Worm (Caenorhabditis elegans) whole organism, L4 larva: ENCODE measurements around the gene fbxa-81.

Experiments used
- F10B5.3 ChIP-seq: sonication (generic microtip); optimal IDR thresholded peaks from 2 replicates; lab custom pipeline; 2016; ENCODE audit warnings: mild to moderate bottlenecking, missing genetic modification characterization, missing compliant biosample characterization
- F37D6.2 ChIP-seq: sonication (generic microtip); optimal IDR thresholded peaks from 2 replicates; lab custom pipeline; 2016; ENCODE audit warnings: mild to moderate bottlenecking, missing genetic modification characterization, missing compliant biosample characterization
- F44E2.7 ChIP-seq: fragments of 200-800 bp; sonication (Bioruptor generic); IDR thresholded peaks from 2 replicates; pipeline ENCODE4 v2.1.2; 2022; ENCODE audit warnings: missing genetic modification characterization, missing compliant biosample characterization
- Y105C5A.15 ChIP-seq: fragments of 200-800 bp; sonication (Bioruptor generic); IDR thresholded peaks from 2 replicates; pipeline ENCODE4 v1.3.6; 2022; ENCODE audit warnings: missing genetic modification characterization, missing compliant biosample characterization
- Y5F2A.4 ChIP-seq: fragments of 200-800 bp; sonication (Bioruptor generic); optimal IDR thresholded peaks from 2 replicates; lab custom pipeline; 2018; ENCODE audit warnings: mild to moderate bottlenecking, missing genetic modification characterization, missing compliant biosample characterization
- ZK337.2 ChIP-seq: fragments of 200-800 bp; sonication (Bioruptor generic); IDR thresholded peaks from 2 replicates; pipeline ENCODE4 v1.3.6; 2022; ENCODE audit warnings: missing genetic modification reagents, missing genetic modification characterization, missing compliant biosample characterization
- aly-2 ChIP-seq: sonication (generic microtip); optimal IDR thresholded peaks from 2 replicates; lab custom pipeline; 2018; ENCODE audit warnings: missing biosample characterization, missing genetic modification characterization
- arid-1 ChIP-seq: fragments of 200-800 bp; sonication (Bioruptor generic); conservative IDR thresholded peaks from 2 replicates; pipeline ENCODE4 v1.3.6; 2022; ENCODE audit warnings: missing genetic modification reagents, missing genetic modification characterization, missing compliant biosample characterization
- ceh-20 ChIP-seq: fragments of 200-800 bp; sonication (Bioruptor generic); IDR thresholded peaks from 2 replicates; pipeline ENCODE4 v1.3.6; 2022; ENCODE audit warnings: missing genetic modification reagents, missing genetic modification characterization, missing compliant biosample characterization
- ceh-28 ChIP-seq: fragments of 150-350 bp; optimal IDR thresholded peaks from 2 replicates; lab custom pipeline; 2014; ENCODE audit warnings: missing biosample characterization, missing genetic modification reagents, missing genetic modification characterization
- cey-2 ChIP-seq: sonication (generic microtip); optimal IDR thresholded peaks from 3 replicates; lab custom pipeline; 2017; ENCODE audit warnings: missing genetic modification characterization, mild to moderate bottlenecking, missing compliant biosample characterization, antibody characterized with exemption, borderline replicate concordance; ENCODE audit not compliant: insufficient read depth
- ctbp-1 ChIP-seq: fragments of 200-800 bp; sonication (Bioruptor generic); IDR thresholded peaks from 2 replicates; pipeline ENCODE4 v1.3.6; 2022; ENCODE audit warnings: missing genetic modification reagents, missing genetic modification characterization, missing compliant biosample characterization
- daf-19 ChIP-seq: fragments of 200-800 bp; sonication (Bioruptor generic); conservative IDR thresholded peaks from 2 replicates; pipeline ENCODE4 v1.3.6; 2022; ENCODE audit warnings: missing genetic modification characterization, missing compliant biosample characterization
- dmd-9 ChIP-seq: fragments of 200-800 bp; sonication (Bioruptor generic); IDR thresholded peaks from 2 replicates; pipeline ENCODE4 v1.3.6; 2022; ENCODE audit warnings: missing genetic modification reagents, missing genetic modification characterization, missing compliant biosample characterization
- egl-43 ChIP-seq: fragments of 200-800 bp; sonication (Bioruptor generic); IDR thresholded peaks from 2 replicates; pipeline ENCODE4 v1.3.6; 2022; ENCODE audit warnings: missing genetic modification reagents, missing genetic modification characterization, missing compliant biosample characterization
- gei-8 ChIP-seq: fragments of 200-800 bp; sonication (Bioruptor generic); optimal IDR thresholded peaks from 2 replicates; lab custom pipeline; 2018; ENCODE audit warnings: mild to moderate bottlenecking, missing genetic modification characterization, missing compliant biosample characterization
- hif-1 ChIP-seq, 2 experiments: sonication (generic microtip); optimal IDR thresholded peaks; 2 replicates each; lab custom pipeline; 2016 to 2017; ENCODE audit warnings: missing compliant biosample characterization in 2 of 2, missing genetic modification characterization in 2 of 2, missing genetic modification reagents in 2 of 2, missing genotype in 2 of 2, mild to moderate bottlenecking in 1 of 2
- hlh-30 ChIP-seq: sonication (generic microtip); optimal IDR thresholded peaks from 2 replicates; lab custom pipeline; 2017; ENCODE audit warnings: antibody characterized with exemption, mild to moderate bottlenecking, missing genetic modification characterization, missing compliant biosample characterization; ENCODE audit not compliant: insufficient read depth
- hmg-1.1 ChIP-seq: fragments of 200-800 bp; sonication (Bioruptor generic); IDR thresholded peaks from 2 replicates; pipeline ENCODE4 v1.3.6; 2022; ENCODE audit warnings: missing genetic modification reagents, missing genetic modification characterization, missing compliant biosample characterization
- jun-1 ChIP-seq: fragments of 150-350 bp; optimal IDR thresholded peaks from 2 replicates; lab custom pipeline; 2014; ENCODE audit warnings: missing biosample characterization, missing genetic modification reagents, missing genetic modification characterization
- lim-7 ChIP-seq: fragments of 200-800 bp; sonication (Bioruptor generic); IDR thresholded peaks from 2 replicates; pipeline ENCODE4 v1.3.6; 2022; ENCODE audit warnings: missing genetic modification characterization, missing compliant biosample characterization
- lin-1 ChIP-seq: fragments of 200-800 bp; sonication (Bioruptor generic); IDR thresholded peaks from 2 replicates; pipeline ENCODE4 v1.3.6; 2022; ENCODE audit warnings: missing genetic modification reagents, missing genetic modification characterization, missing compliant biosample characterization
- lin-15B ChIP-seq: fragments of 150-350 bp; sonication (generic microtip); optimal IDR thresholded peaks from 3 replicates; lab custom pipeline; 2014; ENCODE audit warnings: missing biosample characterization, missing genetic modification characterization
- lin-29 ChIP-seq: fragments of 200-800 bp; sonication (Bioruptor generic); IDR thresholded peaks from 2 replicates; pipeline ENCODE4 v1.3.6; 2022; ENCODE audit warnings: missing genetic modification reagents, missing genetic modification characterization, missing compliant biosample characterization
- lir-3 ChIP-seq: sonication (generic microtip); optimal IDR thresholded peaks from 2 replicates; lab custom pipeline; 2016; ENCODE audit warnings: mild to moderate bottlenecking, missing genetic modification characterization, missing compliant biosample characterization
- mdl-1 ChIP-seq, 2 experiments: fragments of 150-350 bp in 1 of 2; sonication (generic microtip) in 1 of 2; optimal IDR thresholded peaks; 2 replicates each; lab custom pipeline; 2014 to 2017; ENCODE audit warnings: missing biosample characterization in 2 of 2, missing genetic modification characterization in 2 of 2
- mep-1 ChIP-seq: fragments of 150-350 bp; sonication (generic microtip); optimal IDR thresholded peaks from 3 replicates; lab custom pipeline; 2014; ENCODE audit warnings: missing biosample characterization, missing genetic modification characterization
- mxl-2 ChIP-seq: fragments of 200-800 bp; sonication (Bioruptor generic); conservative IDR thresholded peaks from 2 replicates; pipeline ENCODE4 v1.3.6; 2022; ENCODE audit warnings: missing genetic modification reagents, missing genetic modification characterization, missing compliant biosample characterization
- nhr-237 ChIP-seq: sonication (generic microtip); optimal IDR thresholded peaks from 2 replicates; lab custom pipeline; 2017; ENCODE audit warnings: missing biosample characterization, missing genetic modification characterization
- nhr-25 ChIP-seq: sonication (generic microtip); optimal IDR thresholded peaks from 2 replicates; lab custom pipeline; 2017; ENCODE audit warnings: missing genetic modification characterization, mild to moderate bottlenecking, missing compliant biosample characterization, antibody characterized with exemption, moderate library complexity, borderline replicate concordance; ENCODE audit not compliant: insufficient read depth
- nhr-28 ChIP-seq: fragments of 150-350 bp; optimal IDR thresholded peaks from 2 replicates; lab custom pipeline; 2014; ENCODE audit warnings: missing biosample characterization, missing genetic modification characterization
- nhr-42 ChIP-seq: fragments of 200-800 bp; sonication (Bioruptor generic); IDR thresholded peaks from 2 replicates; pipeline ENCODE4 v1.3.6; 2022; ENCODE audit warnings: missing genetic modification characterization, missing compliant biosample characterization
- nhr-6 ChIP-seq: fragments of 150-350 bp; optimal IDR thresholded peaks from 2 replicates; lab custom pipeline; 2014; ENCODE audit warnings: missing biosample characterization, missing genetic modification characterization
- nhr-77 ChIP-seq: fragments of 150-350 bp; optimal IDR thresholded peaks from 2 replicates; lab custom pipeline; 2014; ENCODE audit warnings: missing biosample characterization, missing genetic modification characterization
- pha-4 ChIP-seq, 2 experiments: fragments of 150-350 bp in 1 of 2; fragments of 200-800 bp in 1 of 2; sonication (Bioruptor generic) in 1 of 2; IDR thresholded peaks in 1 of 2; optimal IDR thresholded peaks in 1 of 2; 2 replicates each; pipeline versions ENCODE4 v1.3.6 to Lab custom; 2014 to 2022; ENCODE audit warnings: missing genetic modification characterization in 2 of 2, missing genetic modification reagents in 2 of 2, missing biosample characterization in 1 of 2, missing compliant biosample characterization in 1 of 2
- pqm-1 ChIP-seq: sonication (generic microtip); optimal IDR thresholded peaks from 2 replicates; lab custom pipeline; 2017; ENCODE audit warnings: missing biosample characterization, missing genetic modification characterization
- snpc-1.2 ChIP-seq: fragments of 200-800 bp; sonication (Bioruptor generic); IDR thresholded peaks from 2 replicates; pipeline ENCODE4 v1.3.6; 2022; ENCODE audit warnings: missing genetic modification reagents, missing genetic modification characterization, missing compliant biosample characterization
- snpc-4 ChIP-seq: fragments of 150-350 bp; optimal IDR thresholded peaks from 2 replicates; lab custom pipeline; 2014; ENCODE audit warnings: missing biosample characterization, missing genetic modification characterization
- spr-1 ChIP-seq: sonication (generic microtip); optimal IDR thresholded peaks from 2 replicates; lab custom pipeline; 2016; ENCODE audit warnings: mild to moderate bottlenecking, missing genetic modification characterization, missing compliant biosample characterization
- spr-3 ChIP-seq: fragments of 200-800 bp; sonication (Bioruptor generic); optimal IDR thresholded peaks from 2 replicates; lab custom pipeline; 2018; ENCODE audit warnings: mild to moderate bottlenecking, missing genetic modification characterization, missing compliant biosample characterization
- tag-97 ChIP-seq: fragments of 200-800 bp; sonication (Bioruptor generic); IDR thresholded peaks from 2 replicates; pipeline ENCODE4 v1.3.6; 2022; ENCODE audit warnings: missing genetic modification characterization, missing compliant biosample characterization
- tra-1 ChIP-seq: fragments of 200-800 bp; sonication (Bioruptor generic); IDR thresholded peaks from 2 replicates; pipeline ENCODE4 v1.3.6; 2022; ENCODE audit warnings: missing genetic modification reagents, missing genetic modification characterization, missing compliant biosample characterization
- vab-7 ChIP-seq: fragments of 200-800 bp; sonication (Bioruptor generic); IDR thresholded peaks from 2 replicates; pipeline ENCODE4 v1.3.6; 2022; ENCODE audit warnings: missing genetic modification reagents, missing genetic modification characterization, missing compliant biosample characterization
- zag-1 ChIP-seq: fragments of 150-350 bp; optimal IDR thresholded peaks from 2 replicates; lab custom pipeline; 2014; ENCODE audit warnings: missing biosample characterization, missing genetic modification characterization
- zfp-2 ChIP-seq: sonication (generic microtip); optimal IDR thresholded peaks from 2 replicates; lab custom pipeline; 2016; ENCODE audit warnings: mild to moderate bottlenecking, missing genetic modification characterization, missing compliant biosample characterization
- zip-11 ChIP-seq: fragments of 200-800 bp; sonication (Bioruptor generic); IDR thresholded peaks from 2 replicates; pipeline ENCODE4 v1.3.6; 2022; ENCODE audit warnings: missing genetic modification characterization, missing compliant biosample characterization
- zip-2 ChIP-seq: fragments of 150-350 bp; optimal IDR thresholded peaks from 2 replicates; lab custom pipeline; 2014; ENCODE audit warnings: missing biosample characterization, missing genetic modification characterization
- ztf-11 ChIP-seq: fragments of 150-350 bp; optimal IDR thresholded peaks from 2 replicates; lab custom pipeline; 2014; ENCODE audit warnings: missing biosample characterization, missing genetic modification characterization

fbxa-81 gene

DNA sequence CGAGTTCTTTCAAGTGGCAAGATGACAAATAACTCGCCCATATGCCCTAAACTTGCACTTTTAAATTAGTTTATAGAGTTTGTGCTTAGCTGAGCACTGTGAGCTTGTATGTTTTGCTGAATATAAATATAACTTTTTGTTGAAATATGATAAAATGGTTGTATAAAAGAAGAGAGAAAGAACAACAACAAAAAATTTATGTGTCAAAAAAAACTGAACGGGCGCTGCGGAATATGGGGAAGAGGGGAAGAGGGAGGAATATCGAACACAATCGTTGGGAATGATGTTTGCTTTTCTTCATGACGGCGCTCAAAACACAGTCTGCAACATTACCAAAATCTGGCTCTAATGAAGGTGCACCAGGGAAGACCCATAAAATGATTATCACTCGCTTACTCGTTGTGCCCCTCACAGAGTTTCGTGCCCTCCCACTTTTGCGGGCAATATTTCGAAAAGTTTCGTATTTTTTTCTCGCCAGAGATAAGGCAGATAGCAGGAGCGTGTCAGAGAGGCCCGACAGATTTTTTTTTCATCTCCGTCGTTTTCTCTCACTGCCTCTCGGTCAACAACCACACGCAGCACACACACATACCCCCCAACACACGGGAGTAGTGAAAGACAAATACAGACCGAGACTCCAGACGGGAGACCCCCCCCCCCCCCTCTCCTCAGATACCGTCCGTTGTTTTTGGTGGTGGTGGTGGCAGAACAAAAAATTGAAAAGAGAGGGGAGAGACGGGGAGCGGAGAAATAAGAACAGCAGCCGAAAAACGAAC is 36.1 kb downstream of the fbxa-81 start (continued):
- no peak for TF ChIP-seq lin-29 (GFP tag; lab: Robert Waterston, UW)
- TF ChIP-seq arid-1 (GFP tag; lab: Robert Waterston, UW) = no peak
- no peak for TF ChIP-seq nhr-6 (tag; lab: Kevin White, UChicago)
- no peak for TF ChIP-seq spr-1 (tag; lab: Kevin White, UChicago)
- TF ChIP-seq hlh-30 (tag; lab: Kevin White, UChicago) = peak; percentile 78
- TF ChIP-seq ZK337.2 = 0 out of 2 replicates have a peak, but pooled peaks have one; percentile 28
- peak; percentile 54 for TF ChIP-seq hmg-1.1 (GFP tag; lab: Robert Waterston, UW)
- no peak for TF ChIP-seq zip-2 (tag; lab: Kevin White, UChicago)
- no peak for TF ChIP-seq ceh-28 (tag; lab: Kevin White, UChicago)
- no peak for TF ChIP-seq aly-2 (tag; lab: Kevin White, UChicago)
- no peak for TF ChIP-seq Y105C5A.15 (GFP tag; lab: Robert Waterston, UW)
- peak; percentile 68 for TF ChIP-seq gei-8 (GFP tag; lab: Kevin White, UChicago)
- TF ChIP-seq lim-7 = 0 out of 2 replicates have a peak, but pooled peaks have one; percentile 45
- no peak for TF ChIP-seq spr-3 (GFP tag; lab: Kevin White, UChicago)
- peak; percentile 41 for TF ChIP-seq pqm-1 (tag; lab: Kevin White, UChicago)
- TF ChIP-seq zag-1 (tag; lab: Kevin White, UChicago) = no peak
- peak; percentile 33 to 81 for TF ChIP-seq mdl-1 (tag; optimal IDR thresholded peaks at IDR 0.05; lab: Kevin White, UChicago)
- no peak for TF ChIP-seq F10B5.3 (tag; lab: Kevin White, UChicago)
- TF ChIP-seq cey-2 (tag; lab: Kevin White, UChicago) = peak; percentile 31
- TF ChIP-seq zfp-2 (tag; lab: Kevin White, UChicago) = no peak
- 0 out of 2 replicates have a peak, but pooled peaks have one; percentile 26 for TF ChIP-seq ceh-20
- peak; percentile 65 for TF ChIP-seq lin-1 (GFP tag; lab: Robert Waterston, UW)
- TF ChIP-seq mxl-2 (GFP tag; lab: Robert Waterston, UW) = 0 out of 2 replicates have a peak, but pooled peaks have one; percentile 23
- TF ChIP-seq snpc-1.2 (GFP tag; lab: Robert Waterston, UW) = no peak
- TF ChIP-seq F44E2.7 = no peak
- no peak for TF ChIP-seq lir-3 (tag; lab: Kevin White, UChicago)
- no peak for TF ChIP-seq nhr-237 (tag; lab: Kevin White, UChicago)
- TF ChIP-seq snpc-4 (tag; lab: Kevin White, UChicago) = peak; percentile 4
- TF ChIP-seq mep-1 (tag; lab: Kevin White, UChicago) = peak; percentile 55
- no peak for TF ChIP-seq vab-7 (GFP tag; lab: Robert Waterston, UW)
- peak; percentile 92 for TF ChIP-seq nhr-28 (tag; lab: Kevin White, UChicago)
- no peak for TF ChIP-seq zip-11
- peak; percentile 83 for TF ChIP-seq tra-1 (GFP tag; lab: Robert Waterston, UW)
- no peak for TF ChIP-seq dmd-9 (GFP tag; lab: Robert Waterston, UW)
- no peak for TF ChIP-seq Y5F2A.4 (GFP tag; lab: Kevin White, UChicago)
- 0 out of 2 replicates have a peak, but pooled peaks have one; percentile 32 for TF ChIP-seq ctbp-1 (GFP tag; lab: Robert Waterston, UW)
- no peak for TF ChIP-seq tag-97 (GFP tag; lab: Robert Waterston, UW)
- no peak for TF ChIP-seq nhr-25
- TF ChIP-seq ztf-11 (tag; lab: Kevin White, UChicago) = no peak
- peak; percentile 78 for TF ChIP-seq nhr-77
- TF ChIP-seq daf-19 (GFP tag; lab: Robert Waterston, UW) = no peak
- TF ChIP-seq hif-1 (tag; optimal IDR thresholded peaks at IDR 0.05; lab: Kevin White, UChicago) = peak in 1 of 2 experiments; percentile 72
- TF ChIP-seq egl-43 (GFP tag; lab: Robert Waterston, UW) = peak; percentile 51; the same call in 1 of the 2 replicates
- TF ChIP-seq lin-15B = no peak
- TF ChIP-seq pha-4 (GFP tag; IDR thresholded peaks at IDR 0.05; lab: Robert Waterston, UW) = no peak; the same call in 1 of the 2 replicates
- TF ChIP-seq pha-4 (tag; optimal IDR thresholded peaks at IDR 0.05; lab: Kevin White, UChicago) = peak; percentile 11
- TF ChIP-seq F37D6.2 (tag; lab: Kevin White, UChicago) = no peak
- TF ChIP-seq nhr-42 (GFP tag; lab: Robert Waterston, UW) = 0 out of 2 replicates have a peak, but pooled peaks have one; percentile 42
- no peak for TF ChIP-seq jun-1 (tag; lab: Kevin White, UChicago)
